Worm (Caenorhabditis elegans) whole organism, midembryonic: ENCODE results near the gene R07B7.12.

Source experiments
- T22C8.4 ChIP-seq: fragments of 200-800 bp; sonication (Bioruptor generic); IDR thresholded peaks from 2 replicates; pipeline ENCODE4 v1.3.6; 2022; ENCODE audit warnings: missing genetic modification characterization, missing compliant biosample characterization
- cog-1 ChIP-seq: sonication (generic microtip); optimal IDR thresholded peaks from 2 replicates; lab custom pipeline; 2016; ENCODE audit warnings: missing genetic modification characterization, missing compliant biosample characterization
- flt-1 ChIP-seq: fragments of 200-800 bp; sonication (Bioruptor generic); IDR thresholded peaks from 2 replicates; pipeline ENCODE4 v1.3.6; 2022; ENCODE audit warnings: missing genetic modification characterization, missing compliant biosample characterization
- klf-2 ChIP-seq: fragments of 200-800 bp; sonication (Bioruptor generic); conservative IDR thresholded peaks from 2 replicates; pipeline ENCODE4 v1.3.6; 2022; ENCODE audit warnings: missing genetic modification reagents, missing genetic modification characterization, missing compliant biosample characterization
- med-1 ChIP-seq: sonication (generic microtip); optimal IDR thresholded peaks from 2 replicates; lab custom pipeline; 2017; ENCODE audit warnings: missing genetic modification characterization, mild to moderate bottlenecking, missing compliant biosample characterization, antibody characterized with exemption, missing genetic modification reagents; ENCODE audit not compliant: insufficient read depth
- ref-1 ChIP-seq: fragments of 200-800 bp; sonication (Bioruptor generic); conservative IDR thresholded peaks from 2 replicates; pipeline ENCODE4 v1.3.6; 2022; ENCODE audit warnings: missing genetic modification reagents, missing genetic modification characterization, missing compliant biosample characterization
- ztf-29 ChIP-seq: fragments of 200-800 bp; sonication (Bioruptor generic); IDR thresholded peaks from 2 replicates; pipeline ENCODE4 v1.3.6; 2022; ENCODE audit warnings: missing genetic modification reagents, missing genetic modification characterization, missing compliant biosample characterization

DNA sequence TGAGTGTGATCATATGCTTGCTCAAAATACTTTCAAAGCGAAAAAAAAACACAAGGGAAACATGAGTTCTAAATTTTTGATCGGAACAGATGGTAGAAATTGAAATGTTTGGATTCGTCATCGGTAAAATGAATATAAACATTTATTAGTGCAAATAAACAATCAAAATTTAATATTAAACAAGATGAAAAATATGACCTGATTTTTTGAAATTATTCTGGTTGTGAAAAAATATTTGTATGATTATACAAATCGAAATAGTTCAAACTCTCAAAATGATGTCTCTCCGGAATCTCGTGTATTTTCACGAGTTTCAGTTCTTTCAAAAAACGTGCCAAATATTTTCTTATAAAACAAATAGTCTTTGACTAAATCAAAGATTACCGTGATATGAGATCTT, 31.5 kb downstream of the R07B7.12 start, which contains the start of gene C13C4.7:
- TF ChIP-seq med-1 (GFP tag; lab: Kevin White, UChicago) (no peak), cog-1 (tag; lab: Kevin White, UChicago) (no peak), ztf-29 (GFP tag; lab: Robert Waterston, UW) (no peak), klf-2 (GFP tag; lab: Robert Waterston, UW) (no peak), flt-1 (GFP tag; lab: Robert Waterston, UW) (no peak), ref-1 (no peak), T22C8.4 (GFP tag; lab: Robert Waterston, UW) (no peak)
